Fruit fly (Drosophila melanogaster): ENCODE results near the gene CG5783.

The CG5783 gene

dm6 chr2L:18184648-18185243 lies 28.9 kb downstream of the CG5783 start, which contains the start of gene Ptp36E (continued):
- TF ChIP-seq onecut (GFP tag; IDR thresholded peaks at IDR 0.05) (peak; percentile 81), lov (optimal IDR thresholded peaks at IDR 0.05) (no peak), lov (GFP tag; IDR thresholded peaks at IDR 0.05) (0 out of 3 replicates have a peak, but pooled peaks have one; percentile 36), CG13775 (GFP tag; optimal IDR thresholded peaks at IDR 0.05) (peak; percentile 74), exex (tag; optimal IDR thresholded peaks at IDR 0.05) (peak; percentile 44), HLH3B (GFP tag; IDR thresholded peaks at IDR 0.05) (peak; percentile 73; the same call in 1 of the 2 replicates), Gug (GFP tag; IDR thresholded peaks at IDR 0.05) (peak; percentile 49; the same call in 2 of the 4 replicates), NC2α (GFP tag; optimal IDR thresholded peaks at IDR 0.05) (no peak), gt (GFP tag; IDR thresholded peaks at IDR 0.05) (0 out of 2 replicates have a peak, but pooled peaks have one; percentile 38), CG5245 (GFP tag; optimal IDR thresholded peaks at IDR 0.05) (peak; percentile 8), az2 (GFP tag; optimal IDR thresholded peaks at IDR 0.05) (peak; percentile 76), CG11695 (GFP tag; IDR thresholded peaks at IDR 0.05) (peak; percentile 86), yki (optimal IDR thresholded peaks at IDR 0.05) (peak; percentile 49), Vsx1 (GFP tag; optimal IDR thresholded peaks at IDR 0.05) (peak; percentile 78), CG12942 (GFP tag; optimal IDR thresholded peaks at IDR 0.05) (peak; percentile 52), D (optimal IDR thresholded peaks at IDR 0.05) (no peak), D (GFP tag; optimal IDR thresholded peaks at IDR 0.05) (peak; percentile 76), CG13296 (GFP tag; optimal IDR thresholded peaks at IDR 0.05) (peak; percentile 85), CG9437 (GFP tag; optimal IDR thresholded peaks at IDR 0.05) (peak; percentile 74), luna (GFP tag; optimal IDR thresholded peaks at IDR 0.05) (no peak), CG16779 (GFP tag; IDR thresholded peaks at IDR 0.05) (0 out of 2 replicates have a peak, but pooled peaks have one; percentile 46), disco-r (GFP tag; optimal IDR thresholded peaks at IDR 0.05) (no peak), CG12219 (GFP tag; optimal IDR thresholded peaks at IDR 0.05) (peak; percentile 56), pan (optimal IDR thresholded peaks at IDR 0.05) (no peak), pan (GFP tag; optimal IDR thresholded peaks at IDR 0.05 in 1 of 2, IDR thresholded peaks at IDR 0.05 in 1 of 2) (peak in 1 of 2 experiments; percentile 83), CG6791 (GFP tag; IDR thresholded peaks at IDR 0.05; ENCODE audit: partially characterized antibody) (no peak), Dip2 (GFP tag; IDR thresholded peaks at IDR 0.05) (peak; percentile 29; the same call in 1 of the 2 replicates), hbn (GFP tag; IDR thresholded peaks at IDR 0.05; ENCODE audit: partially characterized antibody) (no peak), fd64A (GFP tag; optimal IDR thresholded peaks at IDR 0.05) (no peak), en (GFP tag; optimal IDR thresholded peaks at IDR 0.05) (no peak), CG1024 (GFP tag; IDR thresholded peaks at IDR 0.05) (no peak), eyg (GFP tag; optimal IDR thresholded peaks at IDR 0.05) (peak; percentile 10), CG14050 (GFP tag; IDR thresholded peaks at IDR 0.05) (peak; percentile 50), CG32772 (GFP tag; IDR thresholded peaks at IDR 0.05) (peak; percentile 81), CG11247 (GFP tag; IDR thresholded peaks at IDR 0.05) (peak; percentile 58; the same call in 1 of the 2 replicates), CG3847 (GFP tag; IDR thresholded peaks at IDR 0.05) (peak; percentile 54), tx (GFP tag; optimal IDR thresholded peaks at IDR 0.05) (peak; percentile 21), dimm (GFP tag; IDR thresholded peaks at IDR 0.05) (peak; percentile 50), twi (tag; optimal IDR thresholded peaks at IDR 0.05) (no peak), YL-1 (GFP tag; optimal IDR thresholded peaks at IDR 0.05) (no peak), pb (GFP tag; optimal IDR thresholded peaks at IDR 0.05) (no peak), CG17829 (tag; optimal IDR thresholded peaks at IDR 0.05) (no peak), nerfin-2 (GFP tag; IDR thresholded peaks at IDR 0.05; ENCODE audit: partially characterized antibody) (no peak), ci (GFP tag; IDR thresholded peaks at IDR 0.05) (peak; percentile 35; the same call in 1 of the 3 replicates), Gsc (GFP tag; IDR thresholded peaks at IDR 0.05) (peak; percentile 48; the same call in 1 of the 2 replicates), zf30C (GFP tag; optimal IDR thresholded peaks at IDR 0.05) (no peak), CG6683 (GFP tag; optimal IDR thresholded peaks at IDR 0.05) (peak; percentile 82), sd (tag; optimal IDR thresholded peaks at IDR 0.05) (no peak), CTCF (GFP tag; optimal IDR thresholded peaks at IDR 0.05) (peak; percentile 38), al (GFP tag; IDR thresholded peaks at IDR 0.05) (peak; percentile 86), Antp (GFP tag; optimal IDR thresholded peaks at IDR 0.05) (peak; percentile 36), CG31388 (GFP tag; optimal IDR thresholded peaks at IDR 0.05) (no peak)

All from whole organism, embryonic.